Worm (Caenorhabditis elegans): ENCODE measurements around the gene H01M10.1.

Gene H01M10.1

ce11 chrX:2613077-2613476 lies 32.7 kb upstream of the H01M10.1 start (continued):
- peak; percentile 80 for TF ChIP-seq daf-19 (GFP tag; conservative IDR thresholded peaks at IDR 0.05)
- no peak for TF ChIP-seq F49E8.2 (tag; optimal IDR thresholded peaks at IDR 0.05; ENCODE audit: borderline replicate concordance)
- TF ChIP-seq ceh-82 (tag; optimal IDR thresholded peaks at IDR 0.05), result no peak
- no peak for TF ChIP-seq nhr-10 (tag; optimal IDR thresholded peaks at IDR 0.05)
- no peak for TF ChIP-seq nhr-11 (tag; optimal IDR thresholded peaks at IDR 0.05)
- TF ChIP-seq aly-2 (tag; optimal IDR thresholded peaks at IDR 0.05), result no peak
- peak; percentile 16 for TF ChIP-seq jun-1 (tag; optimal IDR thresholded peaks at IDR 0.05)
- no peak for TF ChIP-seq ZK546.5 (tag; optimal IDR thresholded peaks at IDR 0.05)
- TF ChIP-seq R02D3.7 (tag; optimal IDR thresholded peaks at IDR 0.05), result no peak
- TF ChIP-seq ceh-20 (GFP tag; IDR thresholded peaks at IDR 0.05), result peak; percentile 77
- TF ChIP-seq lir-3 (tag; optimal IDR thresholded peaks at IDR 0.05), result peak; percentile 29
- no peak for TF ChIP-seq ama-1 (optimal IDR thresholded peaks at IDR 0.05)
- TF ChIP-seq nhr-28 (tag; optimal IDR thresholded peaks at IDR 0.05), result peak; percentile 58
- TF ChIP-seq fkh-10 (GFP tag; optimal IDR thresholded peaks at IDR 0.05), result no peak
- TF ChIP-seq nhr-111 (GFP tag; optimal IDR thresholded peaks at IDR 0.05), result peak; percentile 87
- peak; percentile 83; the same call in 1 of the 2 replicates for TF ChIP-seq nhr-42 (GFP tag; IDR thresholded peaks at IDR 0.05)
- peak; percentile 90 for TF ChIP-seq zip-11 (GFP tag; IDR thresholded peaks at IDR 0.05)
- peak; percentile 47; the same call in 1 of the 2 replicates for TF ChIP-seq ZK337.2 (GFP tag; IDR thresholded peaks at IDR 0.05)
- no peak for TF ChIP-seq fos-1 (tag; optimal IDR thresholded peaks at IDR 0.05)
- TF ChIP-seq Y105C5A.15 (GFP tag; IDR thresholded peaks at IDR 0.05), result peak; percentile 93; the same call in 1 of the 2 replicates
- TF ChIP-seq gei-8 (GFP tag; optimal IDR thresholded peaks at IDR 0.05), result peak; percentile 79
- TF ChIP-seq dmd-6 (GFP tag; IDR thresholded peaks at IDR 0.05), result peak; percentile 82
- peak; percentile 4 for TF ChIP-seq zip-2 (tag; optimal IDR thresholded peaks at IDR 0.05)
- peak; percentile 64; the same call in 1 of the 2 replicates for TF ChIP-seq mdt-29 (GFP tag; IDR thresholded peaks at IDR 0.05)
- TF ChIP-seq Y48G9A.11 (GFP tag; IDR thresholded peaks at IDR 0.05), result 0 out of 2 replicates have a peak, but pooled peaks have one; percentile 31
- TF ChIP-seq daf-16 (GFP tag; optimal IDR thresholded peaks at IDR 0.05), result peak; percentile 73 to 84
- no peak for TF ChIP-seq daf-16 (tag; optimal IDR thresholded peaks at IDR 0.05)
- peak in 1 of 2 experiments; percentile 62 for TF ChIP-seq mdl-1 (tag; optimal IDR thresholded peaks at IDR 0.05)
- TF ChIP-seq ztf-11 (tag; optimal IDR thresholded peaks at IDR 0.05), result no peak
- peak; percentile 72 for TF ChIP-seq lin-29 (GFP tag; IDR thresholded peaks at IDR 0.05)
- TF ChIP-seq dpl-1 (GFP tag; optimal IDR thresholded peaks at IDR 0.05), result peak; percentile 25
- TF ChIP-seq nhr-77 (tag; optimal IDR thresholded peaks at IDR 0.05), result peak; percentile 27
- peak; percentile 89 for TF ChIP-seq vab-7 (GFP tag; IDR thresholded peaks at IDR 0.05)
- peak; percentile 74; the same call in 1 of the 2 replicates for TF ChIP-seq D1046.2 (GFP tag; IDR thresholded peaks at IDR 0.05)
- TF ChIP-seq php-3 (GFP tag; IDR thresholded peaks at IDR 0.05), result peak; percentile 70
- TF ChIP-seq madf-9 (GFP tag; conservative IDR thresholded peaks at IDR 0.05), result peak; percentile 88
- peak; percentile 65 for TF ChIP-seq Y5F2A.4 (GFP tag; optimal IDR thresholded peaks at IDR 0.05)
- TF ChIP-seq unc-39 (tag; optimal IDR thresholded peaks at IDR 0.05), result no peak
- peak; percentile 78 for TF ChIP-seq lin-13 (GFP tag; optimal IDR thresholded peaks at IDR 0.05)
- peak; percentile 89 for TF ChIP-seq snpc-1.2 (GFP tag; IDR thresholded peaks at IDR 0.05)
- TF ChIP-seq madf-5 (GFP tag; IDR thresholded peaks at IDR 0.05), result peak; percentile 73 to 89; a peak in 3 of 4 replicates
- no peak for TF ChIP-seq cey-2 (tag; optimal IDR thresholded peaks at IDR 0.05; ENCODE audit: borderline replicate concordance, insufficient read depth)
- TF ChIP-seq attf-4 (tag; optimal IDR thresholded peaks at IDR 0.05), result no peak
- TF ChIP-seq lim-7 (GFP tag; IDR thresholded peaks at IDR 0.05), result peak; percentile 93
- peak; percentile 96 for TF ChIP-seq hmg-1.1 (GFP tag; IDR thresholded peaks at IDR 0.05)
- TF ChIP-seq pha-4 (GFP tag; IDR thresholded peaks at IDR 0.05), result peak; percentile 96
- no peak for TF ChIP-seq pha-4 (tag; optimal IDR thresholded peaks at IDR 0.05)
- TF ChIP-seq nhr-102 (tag; optimal IDR thresholded peaks at IDR 0.05), result no peak
- TF ChIP-seq ceh-44 (GFP tag; IDR thresholded peaks at IDR 0.05), result peak; percentile 76
- peak; percentile 14 for TF ChIP-seq nhr-48 (tag; optimal IDR thresholded peaks at IDR 0.05)
- peak; percentile 82 for TF ChIP-seq lin-38 (GFP tag; IDR thresholded peaks at IDR 0.05)
- peak; percentile 63 for TF ChIP-seq hlh-11 (tag; optimal IDR thresholded peaks at IDR 0.05)
- no peak for TF ChIP-seq ceh-62 (tag; optimal IDR thresholded peaks at IDR 0.05)
